Worm (Caenorhabditis elegans): ENCODE results near the gene unc-53.
A peak's percentile ranks its signal among the peaks of the same experiment; 100 is the strongest.

Gene unc-53

DNA sequence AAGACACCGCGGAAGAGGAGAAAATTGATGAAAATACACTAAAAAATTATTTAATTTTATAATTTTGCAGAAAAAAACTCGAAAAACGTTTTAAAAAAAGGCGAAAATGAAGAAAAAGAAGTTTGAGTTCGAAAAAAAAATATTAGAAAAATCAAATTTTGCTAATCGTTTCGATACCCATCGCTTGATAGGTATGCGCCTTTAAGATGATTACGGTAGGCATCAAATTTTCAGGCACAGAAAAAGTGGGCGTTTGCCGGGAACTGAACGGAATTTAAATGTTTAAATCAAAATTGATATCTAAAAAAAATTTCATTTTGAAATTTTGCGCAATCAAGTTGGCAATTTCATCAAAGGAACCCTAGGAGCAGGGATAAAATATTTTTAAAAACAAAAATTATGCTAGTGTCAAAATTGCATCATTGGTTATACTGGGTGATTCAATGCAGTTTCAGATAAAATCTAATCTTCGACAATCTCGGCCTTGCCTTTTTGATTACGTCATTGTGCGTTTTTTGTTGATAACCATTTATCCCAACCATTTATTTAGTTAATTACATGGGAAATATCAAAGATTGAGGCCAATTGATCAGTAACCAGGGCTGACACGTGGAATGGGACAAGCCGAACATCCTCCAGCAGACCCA lies 45.6 kb downstream of the unc-53 start:
- TF ChIP-seq pag-3 (tag; optimal IDR thresholded peaks at IDR 0.05; ENCODE audit: borderline replicate concordance, insufficient read depth), result no peak
- no peak for TF ChIP-seq ama-1 (optimal IDR thresholded peaks at IDR 0.05)
- no peak for TF ChIP-seq grh-1 (GFP tag; IDR thresholded peaks at IDR 0.05)
- TF ChIP-seq sptf-1 (tag; optimal IDR thresholded peaks at IDR 0.05), result no peak
- no peak for TF ChIP-seq tbx-2 (tag; optimal IDR thresholded peaks at IDR 0.05)
- TF ChIP-seq egl-27 (tag; optimal IDR thresholded peaks at IDR 0.05), result no peak
- TF ChIP-seq nhr-90 (tag; optimal IDR thresholded peaks at IDR 0.05; ENCODE audit: poor library complexity), result no peak
- TF ChIP-seq efl-1 (optimal IDR thresholded peaks at IDR 0.05), result no peak
- TF ChIP-seq efl-1 (GFP tag; optimal IDR thresholded peaks at IDR 0.05 in 1 of 2), result peak in 1 of 2 experiments; percentile 53
- TF ChIP-seq tlp-1 (tag; optimal IDR thresholded peaks at IDR 0.05), result no peak
- TF ChIP-seq lin-15B (tag; optimal IDR thresholded peaks at IDR 0.05), result no peak
- peak; percentile 73 for TF ChIP-seq nhr-85 (tag)
- TF ChIP-seq lin-35 (GFP tag; optimal IDR thresholded peaks at IDR 0.05), result no peak
- TF ChIP-seq nhr-71 (tag; optimal IDR thresholded peaks at IDR 0.05), result no peak
- TF ChIP-seq ces-1 (GFP tag; optimal IDR thresholded peaks at IDR 0.05), result no peak
- TF ChIP-seq pax-3 (tag; optimal IDR thresholded peaks at IDR 0.05), result no peak
- TF ChIP-seq fkh-4 (tag; optimal IDR thresholded peaks at IDR 0.05; ENCODE audit: borderline replicate concordance), result no peak

DNA sequence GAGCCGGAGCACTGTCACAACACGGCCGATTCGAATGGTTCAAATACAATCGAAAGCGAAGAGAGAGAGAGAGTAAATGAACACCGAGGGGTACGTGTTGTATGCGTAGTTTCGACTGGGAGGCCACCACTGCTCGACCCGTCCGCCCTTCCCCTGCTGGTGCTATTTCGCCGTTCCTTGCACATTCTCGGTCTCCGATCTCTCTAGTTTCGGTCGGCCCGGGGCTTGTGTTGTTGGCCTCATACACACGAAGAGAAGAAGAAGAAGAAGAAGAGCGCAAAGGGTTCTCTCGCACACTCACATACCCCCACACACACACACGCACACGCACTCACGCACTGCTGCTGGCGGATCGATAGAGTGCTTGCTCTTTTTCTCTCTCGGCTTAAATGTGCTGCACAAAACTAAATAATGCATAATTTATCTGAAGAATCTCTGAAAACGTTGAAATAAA lies 46.4 kb downstream of the unc-53 start:
- no peak for TF ChIP-seq nhr-76 (tag; optimal IDR thresholded peaks at IDR 0.05)
- TF ChIP-seq ceh-90 (tag; optimal IDR thresholded peaks at IDR 0.05), result no peak
- TF ChIP-seq nhr-237 (tag; optimal IDR thresholded peaks at IDR 0.05), result no peak
- no peak for TF ChIP-seq hlh-17 (GFP tag; optimal IDR thresholded peaks at IDR 0.05; ENCODE audit: borderline replicate concordance)
- TF ChIP-seq efl-3 (GFP tag; optimal IDR thresholded peaks at IDR 0.05), result no peak
- TF ChIP-seq lsy-2 (tag; optimal IDR thresholded peaks at IDR 0.05), result peak; percentile 59 to 77
- no peak for TF ChIP-seq zag-1 (tag; optimal IDR thresholded peaks at IDR 0.05)
- TF ChIP-seq elt-2 (tag; optimal IDR thresholded peaks at IDR 0.05), result peak; percentile 26
- TF ChIP-seq ets-5 (GFP tag; IDR thresholded peaks at IDR 0.05), result no peak
- TF ChIP-seq nhr-84 (tag; optimal IDR thresholded peaks at IDR 0.05), result no peak
- peak; percentile 35 for TF ChIP-seq nhr-19 (GFP tag; conservative IDR thresholded peaks at IDR 0.05)
- TF ChIP-seq pqm-1 (tag; optimal IDR thresholded peaks at IDR 0.05), result no peak
- no peak for TF ChIP-seq aly-2 (tag; optimal IDR thresholded peaks at IDR 0.05)
- peak; percentile 22 for TF ChIP-seq nhr-90 (tag; optimal IDR thresholded peaks at IDR 0.05; ENCODE audit: poor library complexity)
- TF ChIP-seq nhr-47 (tag; optimal IDR thresholded peaks at IDR 0.05), result peak; percentile 68
- TF ChIP-seq hlh-4 (tag; optimal IDR thresholded peaks at IDR 0.05), result no peak
- TF ChIP-seq unc-30 (tag; optimal IDR thresholded peaks at IDR 0.05), result no peak
- no peak for TF ChIP-seq blmp-1 (tag; optimal IDR thresholded peaks at IDR 0.05)
- no peak for TF ChIP-seq aha-1 (tag; optimal IDR thresholded peaks at IDR 0.05)
- TF ChIP-seq ceh-8 (GFP tag; optimal IDR thresholded peaks at IDR 0.05), result peak; percentile 65
- TF ChIP-seq pax-3 (tag; optimal IDR thresholded peaks at IDR 0.05), result peak; percentile 1
- peak; percentile 52 for TF ChIP-seq nhr-77 (tag; optimal IDR thresholded peaks at IDR 0.05)
- 0 out of 2 replicates have a peak, but pooled peaks have one; percentile 50 for TF ChIP-seq mab-9 (GFP tag; IDR thresholded peaks at IDR 0.05)
- TF ChIP-seq nhr-28 (tag; optimal IDR thresholded peaks at IDR 0.05), result no peak
- TF ChIP-seq C16A3.4 (tag; optimal IDR thresholded peaks at IDR 0.05), result peak; percentile 51
- no peak for TF ChIP-seq ceh-63 (GFP tag; optimal IDR thresholded peaks at IDR 0.05)
- peak in 1 of 2 experiments; percentile 5 for TF ChIP-seq ztf-11 (tag; optimal IDR thresholded peaks at IDR 0.05)
- TF ChIP-seq sox-4 (tag; optimal IDR thresholded peaks at IDR 0.05), result no peak
- TF ChIP-seq unc-62 (GFP tag; optimal IDR thresholded peaks at IDR 0.05), result no peak
- no peak for TF ChIP-seq C04F5.9 (tag; optimal IDR thresholded peaks at IDR 0.05)
- peak in 2 of 3 experiments; percentile 45 to 84 for TF ChIP-seq ceh-82 (tag; optimal IDR thresholded peaks at IDR 0.05)
- no peak for TF ChIP-seq vab-15 (tag; optimal IDR thresholded peaks at IDR 0.05)
- TF ChIP-seq elt-3 (tag; optimal IDR thresholded peaks at IDR 0.05), result no peak
- TF ChIP-seq lin-15B (tag; optimal IDR thresholded peaks at IDR 0.05), result no peak
- peak; percentile 45 for TF ChIP-seq unc-130 (tag; optimal IDR thresholded peaks at IDR 0.05)
- TF ChIP-seq efl-1 (optimal IDR thresholded peaks at IDR 0.05), result peak; percentile 57 to 60
- peak; percentile 35 to 94 for TF ChIP-seq efl-1 (GFP tag; optimal IDR thresholded peaks at IDR 0.05 in 1 of 2)
- no peak for TF ChIP-seq ces-1 (GFP tag; optimal IDR thresholded peaks at IDR 0.05)
- TF ChIP-seq mef-2 (tag; optimal IDR thresholded peaks at IDR 0.05), result no peak
- peak; percentile 62 to 66 for TF ChIP-seq lin-35 (GFP tag; optimal IDR thresholded peaks at IDR 0.05)
